Worm (Caenorhabditis elegans) whole organism, early embryonic: ENCODE results near the gene T04C12.7.

ENCODE experiments used
- B0310.2 ChIP-seq: sonication (generic microtip); optimal IDR thresholded peaks from 2 replicates; lab custom pipeline; 2016; ENCODE audit warnings: mild to moderate bottlenecking, missing genetic modification characterization, missing compliant biosample characterization
- F13C5.2 ChIP-seq: sonication (generic microtip); optimal IDR thresholded peaks from 2 replicates; lab custom pipeline; 2017; ENCODE audit warnings: mild to moderate bottlenecking, missing genetic modification characterization, inconsistent platforms, missing compliant biosample characterization
- aly-1 ChIP-seq: sonication (generic microtip); optimal IDR thresholded peaks from 2 replicates; lab custom pipeline; 2016; ENCODE audit warnings: missing genetic modification characterization, missing compliant biosample characterization
- ama-1 ChIP-seq: fragments of 150-350 bp; optimal IDR thresholded peaks from 2 replicates; lab custom pipeline; 2014
- ceh-13 ChIP-seq: fragments of 200-800 bp; sonication (Bioruptor generic); optimal IDR thresholded peaks from 2 replicates; lab custom pipeline; 2018; ENCODE audit warnings: mild to moderate bottlenecking, missing genetic modification characterization, missing compliant biosample characterization
- ceh-36 ChIP-seq: sonication (generic microtip); optimal IDR thresholded peaks from 2 replicates; lab custom pipeline; 2016; ENCODE audit warnings: missing genetic modification characterization, inconsistent platforms, missing compliant biosample characterization
- ets-7 ChIP-seq: sonication (generic microtip); optimal IDR thresholded peaks from 2 replicates; lab custom pipeline; 2016; ENCODE audit warnings: missing genotype, missing genetic modification characterization, missing compliant biosample characterization
- flt-1 ChIP-seq: fragments of 200-800 bp; sonication (Bioruptor generic); IDR thresholded peaks from 2 replicates; pipeline ENCODE4 v1.3.6; 2022; ENCODE audit warnings: missing genetic modification characterization, missing compliant biosample characterization
- hmbx-1 ChIP-seq: sonication (generic microtip); optimal IDR thresholded peaks from 2 replicates; lab custom pipeline; 2016; ENCODE audit warnings: mild to moderate bottlenecking, missing genetic modification characterization, missing compliant biosample characterization
- hmg-4 ChIP-seq: fragments of 200-800 bp; sonication (Bioruptor generic); optimal IDR thresholded peaks from 2 replicates; lab custom pipeline; 2018; ENCODE audit warnings: mild to moderate bottlenecking, missing genetic modification characterization, missing compliant biosample characterization
- hnd-1 ChIP-seq: sonication (generic microtip); optimal IDR thresholded peaks from 2 replicates; lab custom pipeline; 2016; ENCODE audit warnings: missing genetic modification characterization, missing compliant biosample characterization
- pes-1 ChIP-seq: fragments of 200-800 bp; sonication (Bioruptor generic); IDR thresholded peaks from 2 replicates; pipeline ENCODE4 v1.3.6; 2022; ENCODE audit warnings: missing genetic modification reagents, missing genetic modification characterization, missing compliant biosample characterization
- scrt-1 ChIP-seq: fragments of 200-800 bp; sonication (Bioruptor generic); IDR thresholded peaks from 2 replicates; pipeline ENCODE4 v1.3.6; 2022; ENCODE audit warnings: missing genetic modification characterization, missing compliant biosample characterization
- sea-1 ChIP-seq: fragments of 200-800 bp; sonication (Bioruptor generic); conservative IDR thresholded peaks from 2 replicates; pipeline ENCODE4 v1.3.6; 2022; ENCODE audit warnings: missing genetic modification characterization, missing compliant biosample characterization
- tbx-11 ChIP-seq: fragments of 200-800 bp; sonication (Bioruptor generic); IDR thresholded peaks from 2 replicates; pipeline ENCODE4 v1.3.6; 2022; ENCODE audit warnings: missing genetic modification characterization, missing compliant biosample characterization
- tbx-37 ChIP-seq: fragments of 200-800 bp; sonication (Bioruptor generic); conservative IDR thresholded peaks from 2 replicates; pipeline ENCODE4 v1.3.6; 2022; ENCODE audit warnings: missing genetic modification reagents, missing genetic modification characterization, missing compliant biosample characterization
- tra-4 ChIP-seq: sonication (generic microtip); optimal IDR thresholded peaks from 2 replicates; lab custom pipeline; 2017; ENCODE audit warnings: missing genetic modification characterization, missing compliant biosample characterization

The T04C12.7 gene

DNA sequence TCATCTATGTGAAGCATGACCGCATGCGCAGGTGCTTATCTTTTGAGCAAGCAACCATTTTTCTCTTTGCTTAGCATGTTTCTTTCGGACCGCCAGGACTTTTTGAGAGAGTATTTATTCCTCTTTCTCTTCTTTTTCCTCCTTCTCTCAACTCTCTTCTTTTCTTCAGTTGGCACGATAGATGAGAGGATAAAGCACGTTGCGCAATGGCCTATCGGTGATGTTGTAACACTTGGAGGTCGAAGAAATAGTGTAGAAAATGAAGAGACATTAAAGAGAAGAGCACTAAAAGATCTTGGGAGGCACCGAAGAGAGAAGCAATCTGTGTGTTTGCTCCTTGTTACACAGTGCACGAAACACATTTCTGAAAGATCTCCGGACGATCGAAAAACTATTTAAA lies 29.8 kb downstream of the T04C12.7 start:
- TF ChIP-seq hmg-4 (GFP tag; lab: Kevin White, UChicago), result peak; percentile 22
- TF ChIP-seq F13C5.2 (tag; lab: Kevin White, UChicago), result peak; percentile 35
- TF ChIP-seq hnd-1 (tag; lab: Kevin White, UChicago), result no peak

DNA sequence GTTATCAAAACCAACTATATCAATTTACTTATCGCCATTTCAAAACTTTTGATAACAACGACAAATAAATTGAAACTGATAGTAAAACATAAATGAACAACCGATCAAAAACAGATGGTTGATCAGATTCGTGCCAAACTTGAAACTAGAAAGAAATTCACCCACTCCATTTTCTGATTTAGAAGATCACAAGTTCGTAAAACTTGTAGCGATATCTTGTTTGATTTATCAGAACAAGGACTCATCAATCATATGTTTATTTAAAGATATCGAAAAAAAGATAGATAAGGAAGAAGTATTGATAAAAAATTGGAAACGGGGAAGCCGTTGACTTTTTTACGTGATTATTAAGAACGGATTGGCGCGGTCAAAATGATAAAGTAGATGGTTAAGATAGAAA lies 33.2 kb downstream of the T04C12.7 start:
- TF ChIP-seq pes-1 (no peak), hnd-1 (tag; lab: Kevin White, UChicago) (no peak), sea-1 (GFP tag; lab: Robert Waterston, UW) (no peak), scrt-1 (GFP tag; lab: Robert Waterston, UW) (no peak), aly-1 (tag; lab: Kevin White, UChicago) (no peak), tra-4 (tag; lab: Kevin White, UChicago) (no peak), flt-1 (no peak), ceh-13 (GFP tag; lab: Kevin White, UChicago) (no peak), tbx-11 (GFP tag; lab: Robert Waterston, UW) (no peak)

DNA sequence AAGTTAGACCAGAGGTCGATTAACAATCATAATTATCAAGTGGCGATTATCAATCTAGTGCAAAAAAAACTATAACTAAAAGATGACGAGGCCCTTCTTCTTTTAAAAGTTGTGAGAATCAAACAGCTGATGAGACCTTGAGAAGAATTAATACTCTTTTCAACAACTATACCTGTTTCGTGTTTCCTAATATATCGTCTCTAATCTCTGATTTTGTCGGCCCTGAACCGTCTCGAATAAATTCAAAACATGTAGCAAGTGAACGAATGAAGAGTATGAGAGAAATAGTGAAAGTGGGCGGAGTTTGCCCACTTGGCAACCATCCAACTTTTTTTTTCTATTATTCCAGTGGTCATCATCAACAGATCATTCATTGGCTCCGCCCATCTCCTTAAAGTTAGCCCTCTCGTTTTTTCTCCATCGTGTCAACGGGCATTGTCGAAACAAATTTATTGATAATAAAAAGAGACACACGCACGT lies 33.6 kb downstream of the T04C12.7 start, which contains the start of gene Y42A5A.1:
TSS of gene Y42A5A.1 (plus strand) at position 430 of the 480 bp plus-strand sequence.
- TF ChIP-seq flt-1, result no peak
- no peak for TF ChIP-seq hmg-4 (GFP tag; lab: Kevin White, UChicago)
- no peak for TF ChIP-seq ets-7 (tag; lab: Kevin White, UChicago)
- TF ChIP-seq scrt-1 (GFP tag; lab: Robert Waterston, UW), result no peak
- TF ChIP-seq tra-4 (tag; lab: Kevin White, UChicago), result no peak
- no peak for TF ChIP-seq pes-1
- TF ChIP-seq sea-1 (GFP tag; lab: Robert Waterston, UW), result no peak
- TF ChIP-seq tbx-37, result no peak
- TF ChIP-seq B0310.2 (tag; lab: Kevin White, UChicago), result no peak
- no peak for TF ChIP-seq F13C5.2 (tag; lab: Kevin White, UChicago)
- TF ChIP-seq ceh-13 (GFP tag; lab: Kevin White, UChicago), result no peak
- no peak for TF ChIP-seq hnd-1 (tag; lab: Kevin White, UChicago)
- no peak for TF ChIP-seq tbx-11 (GFP tag; lab: Robert Waterston, UW)

DNA sequence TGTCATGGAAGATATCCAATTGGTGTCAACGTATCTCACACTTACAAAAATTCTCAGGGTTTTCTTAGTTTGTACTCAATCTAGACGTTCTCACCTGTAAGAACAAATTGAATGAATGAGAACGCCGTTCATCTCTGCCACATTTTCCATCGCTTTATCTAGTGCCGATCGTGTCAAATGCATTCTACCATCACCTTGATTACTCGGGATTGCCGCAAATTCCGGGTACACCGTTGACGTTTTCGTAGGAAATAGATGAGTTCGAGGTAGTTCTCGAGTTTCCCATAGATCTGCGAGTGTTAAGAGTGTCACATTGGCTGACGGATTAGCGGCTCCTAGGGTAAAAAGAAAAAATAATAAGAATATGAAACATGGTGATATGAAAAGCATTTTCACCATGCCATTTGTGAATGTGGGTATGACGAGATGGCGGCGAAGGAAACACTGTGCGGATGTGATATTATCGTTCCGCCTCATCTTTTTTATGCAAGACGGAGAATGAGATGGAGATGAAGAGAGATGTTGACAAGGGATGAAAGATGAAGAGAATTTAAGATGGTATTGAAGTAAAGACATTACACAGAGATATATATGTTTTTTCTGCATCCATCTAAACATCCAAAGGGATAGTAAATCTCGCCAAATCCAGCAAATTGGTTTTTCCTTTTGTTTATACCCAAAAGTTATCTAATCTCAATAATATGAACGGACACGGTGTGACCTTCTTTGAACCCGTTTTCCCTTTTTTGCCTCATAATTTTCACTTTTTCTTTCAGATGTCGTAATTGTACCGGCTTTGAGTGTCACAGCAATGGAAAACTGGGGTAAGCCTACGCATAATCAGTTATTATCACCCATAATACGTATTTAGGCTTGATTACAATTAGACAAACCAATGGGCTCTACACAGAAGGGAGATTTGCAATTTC lies 39.5 kb downstream of the T04C12.7 start, which contains the start of gene lact-8:
TSS of gene lact-8 (minus strand) at position 445 of the 929 bp plus-strand sequence.
- no peak for TF ChIP-seq tbx-11 (GFP tag; lab: Robert Waterston, UW)
- TF ChIP-seq ama-1, result no peak

DNA sequence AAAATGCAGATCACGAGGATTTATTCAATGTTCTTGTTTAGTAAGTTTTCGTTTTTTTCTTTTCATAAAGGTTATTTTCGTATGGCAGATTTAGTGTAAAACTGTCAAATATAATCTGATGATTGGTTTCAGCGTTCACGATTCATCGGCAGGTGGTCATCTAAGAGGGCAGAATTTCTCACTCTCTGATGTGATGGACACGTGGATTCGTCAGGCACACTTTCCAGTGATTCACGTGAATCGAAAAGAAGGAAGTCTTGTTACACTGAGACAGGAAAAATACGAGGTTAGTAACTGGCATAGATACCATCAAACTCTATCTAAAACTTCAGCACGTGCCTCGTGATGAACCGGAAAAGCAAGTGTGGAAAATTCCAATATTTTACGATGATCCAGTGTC lies 40.8 kb downstream of the T04C12.7 start:
- TF ChIP-seq ama-1, result no peak
- TF ChIP-seq aly-1 (tag; lab: Kevin White, UChicago), result no peak
- no peak for TF ChIP-seq hnd-1 (tag; lab: Kevin White, UChicago)
- TF ChIP-seq ets-7 (tag; lab: Kevin White, UChicago), result no peak
- TF ChIP-seq flt-1, result no peak
- TF ChIP-seq hmg-4 (GFP tag; lab: Kevin White, UChicago), result no peak
- no peak for TF ChIP-seq B0310.2 (tag; lab: Kevin White, UChicago)
- TF ChIP-seq hmbx-1, result no peak
- no peak for TF ChIP-seq ceh-13 (GFP tag; lab: Kevin White, UChicago)
- TF ChIP-seq F13C5.2 (tag; lab: Kevin White, UChicago), result no peak
- TF ChIP-seq ceh-36 (tag; lab: Kevin White, UChicago), result no peak
- TF ChIP-seq tbx-37, result no peak
- no peak for TF ChIP-seq tra-4 (tag; lab: Kevin White, UChicago)
- no peak for TF ChIP-seq tbx-11 (GFP tag; lab: Robert Waterston, UW)
- TF ChIP-seq pes-1, result no peak

DNA sequence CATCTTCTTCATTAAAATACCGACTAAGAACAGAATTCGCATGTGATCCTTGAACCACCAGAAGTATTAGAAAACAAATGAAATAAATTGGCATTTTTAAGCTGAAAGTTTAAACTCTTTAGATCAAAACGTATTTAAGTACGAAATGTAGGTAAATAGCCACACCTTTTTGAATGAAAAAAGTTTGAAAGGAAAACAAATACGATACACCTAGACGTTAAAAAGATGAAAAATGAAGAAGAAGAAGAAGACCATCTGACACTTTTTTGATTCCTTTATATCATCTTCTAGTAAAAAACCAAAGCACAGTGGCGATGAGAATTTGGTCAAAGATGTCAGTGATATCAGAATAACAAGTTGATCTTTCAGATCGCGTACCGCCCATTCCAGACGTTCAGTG lies 41.9 kb downstream of the T04C12.7 start, which contains the start of gene Y42A5A.3:
TSS of gene Y42A5A.3 (minus strand) at position 101 of the 400 bp plus-strand sequence.
- no peak for TF ChIP-seq pes-1
- TF ChIP-seq ceh-36 (tag; lab: Kevin White, UChicago), result no peak
- TF ChIP-seq hnd-1 (tag; lab: Kevin White, UChicago), result no peak
- TF ChIP-seq ceh-13 (GFP tag; lab: Kevin White, UChicago), result no peak
- TF ChIP-seq aly-1 (tag; lab: Kevin White, UChicago), result no peak
- TF ChIP-seq sea-1 (GFP tag; lab: Robert Waterston, UW), result no peak
- TF ChIP-seq ama-1, result no peak
- TF ChIP-seq ets-7 (tag; lab: Kevin White, UChicago), result no peak
- TF ChIP-seq B0310.2 (tag; lab: Kevin White, UChicago), result no peak
- TF ChIP-seq tra-4 (tag; lab: Kevin White, UChicago), result no peak
- TF ChIP-seq scrt-1 (GFP tag; lab: Robert Waterston, UW), result no peak
- TF ChIP-seq flt-1, result no peak
- no peak for TF ChIP-seq hmbx-1

DNA sequence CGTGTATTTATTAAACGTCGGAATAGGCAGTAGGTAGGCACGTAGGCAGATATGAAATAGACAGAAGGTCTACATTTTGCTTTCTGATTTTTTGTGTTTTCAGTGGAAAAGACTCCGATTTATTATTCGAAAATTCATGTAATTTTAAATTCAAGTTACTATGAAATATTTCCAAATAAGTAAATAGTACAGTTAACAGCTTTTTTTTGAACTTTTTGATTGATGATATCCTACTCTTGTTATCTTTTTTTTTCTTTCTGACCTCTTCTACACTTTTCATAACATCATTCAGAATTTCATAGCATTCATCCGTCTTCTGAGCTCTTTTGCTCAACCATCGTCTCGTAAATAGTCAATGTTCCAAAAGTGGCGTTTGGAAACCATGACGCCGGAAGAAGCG lies 44.7 kb downstream of the T04C12.7 start, which contains the start of gene cdkl-1:
TSS of gene cdkl-1 (plus strand) at position 301 of the 400 bp plus-strand sequence.
- TF ChIP-seq ama-1, result no peak
- TF ChIP-seq sea-1 (GFP tag; lab: Robert Waterston, UW), result no peak
- no peak for TF ChIP-seq pes-1
- TF ChIP-seq scrt-1 (GFP tag; lab: Robert Waterston, UW), result no peak
- no peak for TF ChIP-seq aly-1 (tag; lab: Kevin White, UChicago)
- TF ChIP-seq tbx-11 (GFP tag; lab: Robert Waterston, UW), result no peak
- no peak for TF ChIP-seq B0310.2 (tag; lab: Kevin White, UChicago)
- TF ChIP-seq hmbx-1, result no peak
- no peak for TF ChIP-seq tra-4 (tag; lab: Kevin White, UChicago)
- TF ChIP-seq hnd-1 (tag; lab: Kevin White, UChicago), result no peak
- no peak for TF ChIP-seq flt-1
- no peak for TF ChIP-seq ets-7 (tag; lab: Kevin White, UChicago)
- no peak for TF ChIP-seq tbx-37
